Worm (Caenorhabditis elegans): ENCODE measurements around the gene str-114.

The str-114 gene

DNA sequence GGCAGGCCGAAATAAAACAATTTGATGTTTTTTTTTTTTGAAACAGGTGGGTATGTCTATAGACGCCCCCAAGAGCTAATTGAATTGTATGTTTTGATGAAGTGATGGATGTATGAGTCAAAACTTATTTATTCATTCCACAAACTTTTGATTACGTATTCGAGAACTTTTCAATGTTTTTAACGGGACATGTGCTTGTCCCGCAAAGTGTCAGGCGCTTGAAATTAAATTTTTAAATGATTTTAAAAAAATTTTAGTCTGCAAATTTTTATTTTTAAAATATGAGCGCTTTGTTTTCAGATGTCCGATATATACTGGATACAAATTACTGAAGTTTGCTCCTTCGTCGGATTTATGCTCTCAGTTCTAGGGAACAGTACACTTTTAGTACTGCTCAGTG is at the start of gene str-114:
Gene str-114, plus strand, starts transcription at position 301 of the 400 bp plus-strand sequence.
- TF ChIP-seq ztf-26 (tag; optimal IDR thresholded peaks at IDR 0.05), result no peak
- no peak for TF ChIP-seq ztf-6 (GFP tag; IDR thresholded peaks at IDR 0.05)
- TF ChIP-seq die-1 (tag; optimal IDR thresholded peaks at IDR 0.05), result no peak
- TF ChIP-seq tbx-9 (tag; optimal IDR thresholded peaks at IDR 0.05; ENCODE audit: borderline replicate concordance), result no peak
- no peak for TF ChIP-seq Y56A3A.18 (GFP tag; IDR thresholded peaks at IDR 0.05)
- no peak for TF ChIP-seq ztf-22 (GFP tag; optimal IDR thresholded peaks at IDR 0.05)
- TF ChIP-seq efl-1 (GFP tag; optimal IDR thresholded peaks at IDR 0.05), result no peak
- no peak for TF ChIP-seq ets-4 (GFP tag; optimal IDR thresholded peaks at IDR 0.05)
- no peak for TF ChIP-seq C06A6.2 (GFP tag; conservative IDR thresholded peaks at IDR 0.05)
- no peak for TF ChIP-seq attf-5 (GFP tag; optimal IDR thresholded peaks at IDR 0.05)
- no peak for TF ChIP-seq F23B12.7 (tag; optimal IDR thresholded peaks at IDR 0.05; ENCODE audit: insufficient read depth)
- no peak for TF ChIP-seq bed-2 (GFP tag; IDR thresholded peaks at IDR 0.05)
- no peak for TF ChIP-seq dox-1 (GFP tag; IDR thresholded peaks at IDR 0.05)
- TF ChIP-seq mel-28 (tag; optimal IDR thresholded peaks at IDR 0.05; ENCODE audit: borderline replicate concordance), result no peak
- no peak for TF ChIP-seq lsl-1 (GFP tag; optimal IDR thresholded peaks at IDR 0.05)
- no peak for TF ChIP-seq ceh-58 (GFP tag; IDR thresholded peaks at IDR 0.05)

DNA sequence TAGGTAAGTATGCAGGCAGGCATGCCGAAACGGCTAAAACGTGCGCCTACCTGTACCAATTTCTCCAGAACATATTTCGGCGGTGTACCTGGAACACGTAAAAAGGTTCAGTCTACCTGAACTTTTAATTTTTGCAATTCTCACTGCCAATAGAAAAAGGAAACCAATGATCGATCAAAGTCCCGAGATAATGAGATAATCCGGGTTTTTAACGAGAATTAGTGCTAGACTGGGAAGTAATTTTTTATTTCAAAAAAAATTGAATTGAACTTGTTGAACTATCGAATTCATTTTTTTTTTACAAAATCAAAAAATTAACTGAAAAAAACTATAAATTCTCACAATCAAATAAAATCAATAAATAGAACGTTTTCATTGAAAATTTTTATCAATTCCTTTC is 49.0 kb upstream of the str-114 start, which contains the start of gene T22F3.7:
Gene T22F3.7, minus strand, starts transcription at position 101 of the 400 bp plus-strand sequence.
- no peak for TF ChIP-seq ztf-28 (GFP tag; IDR thresholded peaks at IDR 0.05)
- TF ChIP-seq F55B11.4 (tag; optimal IDR thresholded peaks at IDR 0.05; ENCODE audit: borderline replicate concordance, insufficient read depth), result no peak
- no peak for TF ChIP-seq zfh-2 (GFP tag; conservative IDR thresholded peaks at IDR 0.05)
- no peak for TF ChIP-seq lir-1 (GFP tag; conservative IDR thresholded peaks at IDR 0.05)
- no peak for TF ChIP-seq F23B12.7 (tag; optimal IDR thresholded peaks at IDR 0.05; ENCODE audit: insufficient read depth)
- no peak for TF ChIP-seq Y53G8AR.9 (GFP tag; conservative IDR thresholded peaks at IDR 0.05)
- no peak for TF ChIP-seq tbp1 (GFP tag; optimal IDR thresholded peaks at IDR 0.05)
- TF ChIP-seq lin-26 (GFP tag; IDR thresholded peaks at IDR 0.05), result no peak
- no peak for TF ChIP-seq hlh-26 (GFP tag; conservative IDR thresholded peaks at IDR 0.05)

DNA sequence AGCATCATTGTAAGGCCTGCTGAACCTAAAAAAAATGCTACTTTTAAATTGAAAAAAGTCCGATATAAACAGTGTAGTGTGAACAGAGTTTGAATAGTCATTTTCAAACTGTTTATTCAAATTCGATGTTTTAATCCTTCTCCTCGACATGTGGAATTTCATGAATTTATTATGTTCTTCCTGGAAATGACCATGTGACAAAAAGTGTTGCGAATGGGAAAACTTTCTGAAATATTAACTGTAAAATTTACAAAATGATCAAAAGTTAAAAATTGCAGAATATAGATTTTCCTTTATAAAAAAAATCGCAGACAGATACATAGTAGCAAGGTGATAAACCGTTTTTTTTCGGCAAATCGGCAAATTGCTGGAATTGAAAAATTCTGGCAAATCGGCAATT is 44.2 kb upstream of the str-114 start, which contains the start of gene T22F3.8:
Gene T22F3.8, minus strand, starts transcription at position 101 of the 400 bp plus-strand sequence.
- TF ChIP-seq nhr-120 (GFP tag; IDR thresholded peaks at IDR 0.05) (no peak), let-526 (GFP tag; IDR thresholded peaks at IDR 0.05) (no peak), ztf-25 (GFP tag; IDR thresholded peaks at IDR 0.05) (no peak), dox-1 (GFP tag; IDR thresholded peaks at IDR 0.05) (no peak), F57C9.4 (tag; optimal IDR thresholded peaks at IDR 0.05) (no peak), ztf-18 (tag; optimal IDR thresholded peaks at IDR 0.05) (no peak)

DNA sequence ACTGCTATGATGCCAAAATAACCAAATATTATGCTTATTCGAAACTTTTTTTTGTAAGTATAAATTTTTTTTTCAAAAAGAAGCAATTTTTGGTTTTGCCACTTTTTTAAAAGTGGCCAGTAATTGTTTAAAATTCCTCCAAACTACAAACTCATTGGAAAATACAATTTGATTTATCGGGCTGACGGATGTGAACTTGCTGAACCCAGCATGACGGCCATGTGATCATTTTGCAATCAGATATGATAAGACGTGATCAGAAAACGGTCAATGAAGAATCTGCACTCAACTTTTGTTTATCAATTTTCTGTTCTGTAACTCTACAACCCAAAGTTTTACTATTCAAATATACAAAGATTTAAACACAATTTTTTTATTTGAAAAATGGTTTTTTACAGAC is 43.2 kb upstream of the str-114 start:
- TF ChIP-seq ZK185.1 (tag; optimal IDR thresholded peaks at IDR 0.05; ENCODE audit: poor library complexity, severe bottlenecking), result no peak
- TF ChIP-seq nfya-1 (tag; optimal IDR thresholded peaks at IDR 0.05; ENCODE audit: borderline replicate concordance, insufficient read depth), result no peak

DNA sequence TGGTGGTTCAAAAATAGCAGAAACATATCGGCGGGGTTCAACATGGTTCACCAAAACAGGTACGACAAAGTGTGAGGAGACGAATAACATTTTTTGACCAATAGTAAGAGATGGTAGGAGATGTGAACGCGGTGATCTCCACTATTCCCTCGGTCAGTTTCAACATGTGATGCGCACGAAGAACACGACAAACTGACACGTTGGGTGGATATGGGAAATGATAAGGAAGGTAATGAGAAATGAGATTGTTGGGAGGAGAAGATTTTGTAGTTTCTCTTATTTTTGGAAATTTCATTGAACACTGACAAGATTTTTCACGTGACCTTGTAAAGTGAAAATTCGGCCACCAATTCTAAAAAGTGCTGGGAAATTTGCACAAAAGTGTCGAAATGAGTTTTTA is 38.9 kb upstream of the str-114 start:
- no peak for TF ChIP-seq him-1 (tag; optimal IDR thresholded peaks at IDR 0.05)
- TF ChIP-seq dox-1 (GFP tag; IDR thresholded peaks at IDR 0.05), result no peak
- TF ChIP-seq nhr-80 (tag; optimal IDR thresholded peaks at IDR 0.05), result no peak
- TF ChIP-seq ztf-6 (GFP tag; IDR thresholded peaks at IDR 0.05), result no peak
- TF ChIP-seq efl-1 (GFP tag; optimal IDR thresholded peaks at IDR 0.05), result no peak
- no peak for TF ChIP-seq atf-7 (tag; optimal IDR thresholded peaks at IDR 0.05)
- TF ChIP-seq mes-4 (tag; optimal IDR thresholded peaks at IDR 0.05), result no peak
- TF ChIP-seq F52B5.7 (tag; optimal IDR thresholded peaks at IDR 0.05), result no peak
- TF ChIP-seq rec-8 (tag; optimal IDR thresholded peaks at IDR 0.05), result no peak
- no peak for TF ChIP-seq ztf-28 (GFP tag; IDR thresholded peaks at IDR 0.05)
- no peak for TF ChIP-seq lin-40 (tag; optimal IDR thresholded peaks at IDR 0.05)
- no peak for TF ChIP-seq zfh-2 (GFP tag; conservative IDR thresholded peaks at IDR 0.05)
- no peak for TF ChIP-seq lin-54 (GFP tag; optimal IDR thresholded peaks at IDR 0.05)
- TF ChIP-seq T26A5.8 (tag; optimal IDR thresholded peaks at IDR 0.05), result no peak
- no peak for TF ChIP-seq mcd-1 (GFP tag; IDR thresholded peaks at IDR 0.05)
- TF ChIP-seq Y95B8A.8 (GFP tag; IDR thresholded peaks at IDR 0.05), result no peak
- no peak for TF ChIP-seq chd-7 (tag; optimal IDR thresholded peaks at IDR 0.05)

Measured in whole organism, young adult.